Fruit fly (Drosophila melanogaster) whole organism, adult: ENCODE results near the gene CG14207.
A peak's percentile ranks its signal among the peaks of the same experiment; 100 is the strongest.

Source experiments
- CG11617 ChIP-seq: fragments of 200-800 bp; sonication (Bioruptor generic); optimal IDR thresholded peaks from 2 replicates; lab custom pipeline; 2017; ENCODE audit warnings: mild to moderate bottlenecking, missing biosample characterization, missing genetic modification reagents, missing genetic modification characterization
- CG12768 ChIP-seq: fragments of 200-800 bp; sonication (Bioruptor generic); optimal IDR thresholded peaks from 2 replicates; lab custom pipeline; 2017; ENCODE audit warnings: missing biosample characterization, missing genetic modification characterization, mild to moderate bottlenecking, moderate library complexity, missing genetic modification reagents
- CG14711 ChIP-seq: fragments of 200-800 bp; sonication (Bioruptor generic); optimal IDR thresholded peaks from 2 replicates; lab custom pipeline; 2018; ENCODE audit warnings: missing biosample characterization, mild to moderate bottlenecking, missing genetic modification characterization, moderate library complexity
- CG1620 ChIP-seq: fragments of 200-800 bp; sonication (Bioruptor generic); optimal IDR thresholded peaks from 2 replicates; lab custom pipeline; 2016; ENCODE audit warnings: missing biosample characterization, missing genetic modification characterization
- CG33017 ChIP-seq: fragments of 200-800 bp; sonication (Bioruptor generic); optimal IDR thresholded peaks from 2 replicates; lab custom pipeline; 2018; ENCODE audit warnings: missing biosample characterization, mild to moderate bottlenecking, missing genetic modification characterization, moderate library complexity
- CG5204 ChIP-seq: fragments of 200-800 bp; sonication (Bioruptor generic); optimal IDR thresholded peaks from 2 replicates; lab custom pipeline; 2016; ENCODE audit warnings: missing biosample characterization, missing genetic modification characterization
- CG7045 ChIP-seq: fragments of 200-800 bp; sonication (Bioruptor generic); optimal IDR thresholded peaks from 2 replicates; lab custom pipeline; 2017; ENCODE audit warnings: missing biosample characterization, mild to moderate bottlenecking, missing genetic modification characterization
- CG7101 ChIP-seq: fragments of 200-800 bp; sonication (Bioruptor generic); optimal IDR thresholded peaks from 2 replicates; lab custom pipeline; 2018; ENCODE audit warnings: missing biosample characterization, mild to moderate bottlenecking, missing genetic modification characterization, moderate library complexity
- Clk ChIP-seq: fragments of 200-800 bp; sonication (Bioruptor generic); optimal IDR thresholded peaks from 2 replicates; lab custom pipeline; 2017; ENCODE audit warnings: missing biosample characterization, missing genetic modification characterization
- Crg-1 ChIP-seq: fragments of 200-800 bp; sonication (Bioruptor generic); optimal IDR thresholded peaks from 2 replicates; lab custom pipeline; 2016; ENCODE audit warnings: missing biosample characterization, missing genetic modification characterization
- Hr96 ChIP-seq: fragments of 200-800 bp; sonication (Bioruptor generic); optimal IDR thresholded peaks from 2 replicates; lab custom pipeline; 2016; ENCODE audit warnings: missing biosample characterization, missing genetic modification characterization
- Mnt ChIP-seq: fragments of 200-800 bp; sonication (Bioruptor generic); optimal IDR thresholded peaks from 2 replicates; lab custom pipeline; 2016; ENCODE audit warnings: missing biosample characterization, mild to moderate bottlenecking, missing genetic modification characterization
- bab1 ChIP-seq: fragments of 200-800 bp; sonication (Bioruptor generic); optimal IDR thresholded peaks from 3 replicates; lab custom pipeline; 2019; ENCODE audit warnings: missing biosample characterization, mild to moderate bottlenecking, missing genetic modification characterization, moderate library complexity
- cic ChIP-seq: fragments of 200-800 bp; sonication (Bioruptor generic); optimal IDR thresholded peaks from 2 replicates; lab custom pipeline; 2017; ENCODE audit warnings: missing biosample characterization, mild to moderate bottlenecking, missing genetic modification characterization, moderate library complexity
- cnc ChIP-seq, 2 experiments: fragments of >200 bp; optimal IDR thresholded peaks; 2 replicates each; lab custom pipeline; 2017
- ovo ChIP-seq: fragments of 200-800 bp; sonication (Bioruptor generic); optimal IDR thresholded peaks from 2 replicates; lab custom pipeline; 2016; ENCODE audit warnings: missing biosample characterization, missing genetic modification characterization
- pad ChIP-seq: fragments of 200-800 bp; sonication (Bioruptor generic); optimal IDR thresholded peaks from 3 replicates; lab custom pipeline; 2017; ENCODE audit warnings: missing biosample characterization, missing genetic modification characterization, mild to moderate bottlenecking, moderate library complexity, missing genetic modification reagents
- tj ChIP-seq: fragments of 200-800 bp; sonication (Bioruptor generic); optimal IDR thresholded peaks from 3 replicates; lab custom pipeline; 2017; ENCODE audit warnings: missing biosample characterization, mild to moderate bottlenecking, missing genetic modification characterization, moderate library complexity
- toe ChIP-seq: fragments of 200-800 bp; sonication (Bioruptor generic); optimal IDR thresholded peaks from 2 replicates; lab custom pipeline; 2016; ENCODE audit warnings: missing biosample characterization, missing genetic modification characterization

Gene CG14207

DNA sequence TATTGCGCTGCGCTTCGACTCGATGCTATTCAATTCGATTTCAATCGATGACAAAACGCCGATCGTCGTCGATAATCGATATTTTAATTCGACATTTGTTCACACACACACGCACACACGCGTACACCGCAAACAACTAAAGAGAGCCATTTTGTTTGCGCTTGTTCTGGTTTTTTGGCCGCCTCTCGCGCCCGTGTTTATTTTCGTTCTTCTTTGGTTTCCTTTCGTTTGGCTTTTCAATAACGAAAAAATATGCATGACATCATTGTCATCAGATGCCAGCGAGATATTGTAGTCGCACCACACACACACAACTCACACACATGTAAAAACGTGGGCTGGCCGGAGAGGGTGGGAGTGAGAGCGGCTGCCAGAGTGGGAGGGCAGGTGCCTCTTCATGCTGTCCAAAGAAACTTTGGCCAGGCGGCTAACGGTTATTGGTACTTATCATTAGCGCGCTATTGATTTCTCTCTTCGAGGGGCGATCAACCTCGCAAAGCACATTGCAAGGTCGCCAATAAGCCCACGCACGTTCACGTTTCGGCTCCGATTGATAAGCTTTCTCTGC, 3.1 kb downstream of the CG14207 start:
- TF ChIP-seq pad (GFP tag; lab: Kevin White, UChicago), result peak; percentile 41
- no peak for TF ChIP-seq bab1
- TF ChIP-seq CG7101 (tag; lab: Kevin White, UChicago), result no peak
- no peak for TF ChIP-seq toe (GFP tag; lab: Kevin White, UChicago)
- no peak for TF ChIP-seq CG1620 (GFP tag; lab: Kevin White, UChicago)
- peak; percentile 61 for TF ChIP-seq Mnt (GFP tag; lab: Kevin White, UChicago)
- TF ChIP-seq CG11617 (GFP tag; lab: Kevin White, UChicago), result no peak

DNA sequence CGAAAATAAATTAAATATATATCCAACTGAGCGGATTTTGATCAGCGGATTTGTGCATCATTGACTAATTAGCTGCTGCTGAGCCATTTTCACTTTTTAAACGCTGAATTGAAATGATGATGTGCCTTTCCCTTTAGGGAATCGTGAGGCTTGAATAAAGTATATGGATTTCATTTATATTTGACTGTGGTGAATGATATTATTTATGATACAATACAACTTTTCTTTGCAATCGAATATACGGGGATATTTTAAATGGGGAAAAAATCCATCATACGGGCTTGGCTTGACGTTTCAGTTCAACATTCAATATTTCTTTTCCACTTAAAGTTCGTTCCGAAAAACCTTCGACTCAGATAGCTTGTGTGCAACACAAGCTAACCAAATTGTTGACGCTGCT, 6.2 kb downstream of the CG14207 start, which contains the start of the genes Shawn and Tyler:
Gene Shawn, plus strand, starts transcription at position 301 of the 400 bp plus-strand sequence.
Gene Tyler, plus strand, starts transcription at position 301 of the 400 bp plus-strand sequence.
- TF ChIP-seq CG5204 (GFP tag; lab: Kevin White, UChicago) (no peak), Hr96 (GFP tag; lab: Kevin White, UChicago) (no peak)

DNA sequence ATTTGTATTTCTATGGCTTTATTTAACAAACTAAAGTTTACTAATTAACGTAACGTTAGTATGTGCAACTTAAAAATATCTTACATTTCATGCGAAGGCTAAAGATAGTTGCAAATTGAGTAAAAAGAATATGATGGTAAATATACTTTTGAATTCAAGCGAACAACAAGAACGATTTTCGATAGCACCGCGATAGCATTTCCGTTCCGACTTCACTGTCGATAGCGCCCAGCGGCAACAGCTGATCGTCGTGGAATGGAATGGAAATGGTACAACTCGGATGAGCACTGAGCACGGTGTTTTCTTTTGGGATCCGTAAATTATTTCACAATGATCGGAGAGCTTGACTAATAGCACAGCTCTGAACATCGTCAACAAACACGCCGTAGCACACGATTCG, 8.5 kb downstream of the CG14207 start:
- TF ChIP-seq Hr96 (GFP tag; lab: Kevin White, UChicago) (no peak), CG1620 (GFP tag; lab: Kevin White, UChicago) (no peak), Mnt (GFP tag; lab: Kevin White, UChicago) (peak; percentile 68), toe (GFP tag; lab: Kevin White, UChicago) (no peak), CG14711 (tag; lab: Kevin White, UChicago) (peak; percentile 38), bab1 (peak; percentile 82), Crg-1 (GFP tag; lab: Kevin White, UChicago) (peak; percentile 46), cic (GFP tag; lab: Kevin White, UChicago) (no peak), CG33017 (tag; lab: Kevin White, UChicago) (no peak), tj (GFP tag; lab: Kevin White, UChicago) (peak; percentile 32), pad (GFP tag; lab: Kevin White, UChicago) (peak; percentile 39), CG7101 (tag; lab: Kevin White, UChicago) (peak; percentile 81), CG11617 (GFP tag; lab: Kevin White, UChicago) (peak; percentile 71)

DNA sequence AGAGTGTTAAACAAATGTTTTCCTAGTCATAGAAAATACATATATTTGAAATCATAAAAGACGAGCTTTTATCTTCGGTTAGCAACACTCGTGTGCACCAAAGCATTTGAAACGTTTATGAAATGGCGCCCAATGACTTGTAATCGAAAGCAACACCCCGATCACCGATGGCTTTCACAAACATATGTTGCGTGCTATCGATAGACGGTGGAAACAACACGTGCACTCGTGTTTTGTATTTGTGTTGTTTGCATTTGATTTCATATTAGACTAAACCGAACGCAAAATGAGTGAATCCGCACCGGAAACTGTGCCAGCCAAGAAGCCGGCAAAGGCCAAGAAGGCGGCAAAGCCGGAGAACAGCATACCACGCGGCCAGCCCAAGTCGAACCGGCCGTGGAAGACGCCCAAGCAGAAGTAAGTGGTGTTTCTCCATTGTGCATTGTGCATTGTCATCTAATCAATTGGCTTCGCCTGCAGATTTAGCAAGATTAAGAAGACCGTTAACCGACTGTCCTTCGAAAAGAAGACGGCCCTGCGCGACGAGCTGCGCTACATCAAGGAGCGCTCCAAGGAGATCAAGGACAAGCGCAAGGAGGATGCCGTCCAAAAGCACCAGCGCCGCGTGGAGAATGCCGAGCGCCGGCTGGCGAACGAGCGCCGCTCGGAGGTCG, 11.1 kb downstream of the CG14207 start, which contains the start of gene CG14210:
Gene CG14210, plus strand, starts transcription at position 207 of the 674 bp plus-strand sequence.
- TF ChIP-seq CG11617 (GFP tag; lab: Kevin White, UChicago), result peak; percentile 1
- no peak for TF ChIP-seq CG5204 (GFP tag; lab: Kevin White, UChicago)
- no peak for TF ChIP-seq CG1620 (GFP tag; lab: Kevin White, UChicago)
- peak; percentile 97 for TF ChIP-seq Mnt (GFP tag; lab: Kevin White, UChicago)
- peak; percentile 65 for TF ChIP-seq bab1
- peak; percentile 73 to 89 for TF ChIP-seq cnc (optimal IDR thresholded peaks at IDR 0.05; lab: Kevin White, UChicago)
- no peak for TF ChIP-seq Clk

DNA sequence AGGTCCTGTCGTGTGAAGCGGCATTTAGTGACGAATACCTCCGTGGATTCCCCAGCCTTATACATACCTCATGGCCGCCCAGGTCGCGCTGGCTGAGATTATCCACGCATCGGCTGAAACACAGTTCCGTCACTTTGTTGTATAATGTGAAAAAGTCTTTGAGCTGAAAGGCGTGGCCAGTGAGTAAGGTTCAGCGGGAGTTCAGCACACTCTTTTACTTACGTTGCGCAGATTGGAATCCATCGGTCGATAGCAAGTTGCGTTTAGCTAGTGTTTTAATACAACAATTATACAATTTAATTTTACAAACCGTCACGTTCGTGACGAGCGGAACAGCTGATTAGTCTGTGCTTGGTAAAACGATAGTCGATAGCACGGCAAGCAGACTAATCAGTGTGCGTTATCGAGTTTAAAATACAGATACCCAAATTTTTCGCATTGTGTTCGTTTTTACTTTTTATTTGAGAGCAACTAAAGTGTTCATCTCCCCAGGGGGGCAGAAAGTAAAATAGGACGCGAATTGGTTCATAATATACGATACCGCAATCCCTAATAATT, 13.3 kb downstream of the CG14207 start, which contains the start of the genes Pstk and Tim9b:
Gene Pstk, minus strand, starts transcription at position 355 of the 558 bp plus-strand sequence.
Gene Tim9b, minus strand, starts transcription at position 355 of the 558 bp plus-strand sequence.
- TF ChIP-seq Mnt (GFP tag; lab: Kevin White, UChicago), result no peak
- TF ChIP-seq bab1, result peak; percentile 15

DNA sequence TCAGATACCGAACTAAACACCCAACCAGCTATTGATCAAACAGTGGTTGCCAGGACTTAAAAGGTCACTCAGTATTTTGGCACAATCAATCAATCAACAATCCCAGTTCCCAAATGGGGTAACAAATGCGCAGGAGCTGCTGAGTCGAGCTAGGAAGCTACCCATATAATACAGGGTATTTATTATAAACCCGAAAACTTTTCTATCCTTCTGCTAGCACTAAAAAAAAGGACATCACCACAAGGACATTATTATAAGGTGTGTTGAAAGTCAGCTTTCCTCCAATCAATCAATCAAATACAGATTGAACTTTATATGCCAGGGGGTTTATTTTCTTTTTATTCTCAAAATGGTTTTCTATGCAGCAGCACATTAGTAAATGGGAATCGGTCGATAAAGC, 16.1 kb downstream of the CG14207 start, which contains the start of gene CG14221:
Gene CG14221, minus strand, starts transcription at position 101 of the 400 bp plus-strand sequence.
- TF ChIP-seq CG5204 (GFP tag; lab: Kevin White, UChicago) (no peak), cnc (optimal IDR thresholded peaks at IDR 0.05; lab: Kevin White, UChicago) (no peak), CG7045 (GFP tag; lab: Kevin White, UChicago) (no peak), Hr96 (GFP tag; lab: Kevin White, UChicago) (no peak)

DNA sequence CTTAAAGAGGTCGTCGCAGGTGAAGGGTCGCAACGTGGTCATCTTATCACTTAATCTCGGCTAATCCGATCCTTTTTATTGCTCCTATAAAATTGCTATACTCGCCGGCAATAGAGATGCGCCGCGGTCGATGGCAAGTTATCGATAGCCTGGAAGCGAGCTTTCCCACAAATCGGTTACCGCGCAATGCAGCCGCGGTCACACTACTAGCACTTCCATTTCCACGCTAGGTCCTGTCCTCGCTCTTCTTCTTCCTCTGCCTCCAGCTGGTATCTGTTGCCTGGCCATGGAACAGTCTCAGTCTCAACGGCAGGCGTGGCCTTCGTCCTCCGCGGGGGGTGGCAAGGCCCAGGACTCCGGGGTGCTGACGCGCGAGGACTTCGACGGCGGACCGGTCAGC, 17.9 kb downstream of the CG14207 start, which contains the start of the genes Naa20A and MKP-4:
Gene Naa20A, minus strand, starts transcription at position 151 of the 400 bp plus-strand sequence.
Gene MKP-4, plus strand, starts transcription at position 191 of the 400 bp plus-strand sequence.
- TF ChIP-seq Mnt (GFP tag; lab: Kevin White, UChicago) (peak; percentile 39), CG33017 (tag; lab: Kevin White, UChicago) (no peak)

DNA sequence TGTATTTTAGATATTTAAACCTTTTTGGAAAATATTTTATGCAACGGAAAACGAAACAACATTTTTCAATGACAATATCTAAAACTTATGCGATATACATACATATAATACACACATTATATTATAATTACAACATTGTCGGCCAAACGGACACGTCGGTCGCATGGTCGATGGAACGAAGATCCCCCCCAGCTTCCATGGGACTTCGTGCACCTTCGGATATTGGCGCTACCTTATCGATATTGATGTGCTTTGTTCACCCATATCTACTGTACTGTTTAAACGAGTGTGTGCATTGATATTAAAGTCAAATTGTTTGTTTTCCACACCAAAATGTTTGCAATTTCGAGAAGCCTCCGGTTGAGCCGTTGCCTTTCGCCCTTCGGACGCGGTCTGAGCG, 20.4 kb downstream of the CG14207 start, which contains the start of gene CG14212:
Gene CG14212, plus strand, starts transcription at position 301 of the 400 bp plus-strand sequence.
- TF ChIP-seq CG7045 (GFP tag; lab: Kevin White, UChicago), result no peak
- TF ChIP-seq Crg-1 (GFP tag; lab: Kevin White, UChicago), result no peak
- TF ChIP-seq CG11617 (GFP tag; lab: Kevin White, UChicago), result no peak
- TF ChIP-seq toe (GFP tag; lab: Kevin White, UChicago), result no peak
- no peak for TF ChIP-seq CG33017 (tag; lab: Kevin White, UChicago)
- TF ChIP-seq ovo, result no peak
- no peak for TF ChIP-seq bab1
- no peak for TF ChIP-seq CG12768 (GFP tag; lab: Kevin White, UChicago)
- no peak for TF ChIP-seq tj (GFP tag; lab: Kevin White, UChicago)
- TF ChIP-seq pad (GFP tag; lab: Kevin White, UChicago), result no peak
- TF ChIP-seq CG1620 (GFP tag; lab: Kevin White, UChicago), result no peak
- no peak for TF ChIP-seq CG7101 (tag; lab: Kevin White, UChicago)
- TF ChIP-seq Hr96 (GFP tag; lab: Kevin White, UChicago), result no peak
- no peak for TF ChIP-seq CG14711 (tag; lab: Kevin White, UChicago)
- TF ChIP-seq cnc (optimal IDR thresholded peaks at IDR 0.05; lab: Kevin White, UChicago), result no peak
- no peak for TF ChIP-seq Mnt (GFP tag; lab: Kevin White, UChicago)
